Worm (Caenorhabditis elegans) whole organism, L2 larva: ENCODE results near the gene ints-2.
"Not testable (repeated sequence)": the region's sequence is repeated elsewhere in the genome, so short reads cannot be mapped to it uniquely, and the experiment has no call there.

Source experiments
- C34F6.9 ChIP-seq: fragments of 150-350 bp; optimal IDR thresholded peaks from 2 replicates; lab custom pipeline; 2014; ENCODE audit warnings: missing biosample characterization, missing genetic modification characterization
- F13H6.1 ChIP-seq: sonication (generic microtip); optimal IDR thresholded peaks from 2 replicates; lab custom pipeline; 2016; ENCODE audit warnings: missing genetic modification characterization, missing compliant biosample characterization
- R02D3.7 ChIP-seq: fragments of 150-350 bp; optimal IDR thresholded peaks from 2 replicates; lab custom pipeline; 2014; ENCODE audit warnings: missing biosample characterization, missing genetic modification characterization
- Y55F3AM.14 ChIP-seq: fragments of 200-800 bp; sonication (Bioruptor generic); optimal IDR thresholded peaks from 2 replicates; lab custom pipeline; 2018; ENCODE audit warnings: mild to moderate bottlenecking, missing genetic modification characterization, missing compliant biosample characterization
- ama-1 ChIP-seq: fragments of 150-350 bp; optimal IDR thresholded peaks from 2 replicates; lab custom pipeline; 2018; ENCODE audit warnings: inconsistent platforms
- blmp-1 ChIP-seq: sonication (generic microtip); optimal IDR thresholded peaks from 2 replicates; lab custom pipeline; 2017; ENCODE audit warnings: missing genetic modification characterization, mild to moderate bottlenecking, missing compliant biosample characterization, antibody characterized with exemption, moderate library complexity; ENCODE audit not compliant: insufficient read depth
- ceh-16 ChIP-seq: fragments of 150-350 bp; optimal IDR thresholded peaks from 2 replicates; lab custom pipeline; 2014; ENCODE audit warnings: missing biosample characterization, missing genetic modification characterization
- ceh-82 ChIP-seq: fragments of 150-350 bp; optimal IDR thresholded peaks from 2 replicates; lab custom pipeline; 2014; ENCODE audit warnings: missing biosample characterization, missing genetic modification characterization
- crh-2 ChIP-seq: sonication (generic microtip); optimal IDR thresholded peaks from 2 replicates; lab custom pipeline; 2017; ENCODE audit warnings: missing biosample characterization, missing genetic modification characterization
- dmd-4 ChIP-seq: sonication (generic microtip); optimal IDR thresholded peaks from 2 replicates; lab custom pipeline; 2017; ENCODE audit warnings: missing biosample characterization, missing genetic modification characterization
- egl-27 ChIP-seq: sonication (generic microtip); optimal IDR thresholded peaks from 3 replicates; lab custom pipeline; 2017; ENCODE audit warnings: missing biosample characterization, missing genetic modification reagents, missing genetic modification characterization
- fos-1 ChIP-seq: fragments of 150-350 bp; optimal IDR thresholded peaks from 2 replicates; lab custom pipeline; 2014; ENCODE audit warnings: missing biosample characterization, missing genetic modification characterization
- lin-11 ChIP-seq: fragments of 150-350 bp; sonication (generic microtip); optimal IDR thresholded peaks from 2 replicates; lab custom pipeline; 2014; ENCODE audit warnings: missing biosample characterization, missing genetic modification characterization, inconsistent platforms, mixed read lengths
- lsy-2 ChIP-seq, 2 experiments: fragments of 150-350 bp in 1 of 2; sonication (generic microtip) in 1 of 2; optimal IDR thresholded peaks; 2 replicates each; lab custom pipeline; 2014 to 2017; ENCODE audit warnings: missing biosample characterization in 2 of 2, missing genetic modification characterization in 2 of 2
- mab-5 ChIP-seq: fragments of 150-350 bp; optimal IDR thresholded peaks from 2 replicates; lab custom pipeline; 2014; ENCODE audit warnings: missing biosample characterization, missing genetic modification characterization
- mdl-1 ChIP-seq, 2 experiments: fragments of 150-350 bp in 1 of 2; sonication (generic microtip) in 1 of 2; optimal IDR thresholded peaks; 2 replicates each; lab custom pipeline; 2017; ENCODE audit warnings: missing biosample characterization in 2 of 2, missing genetic modification characterization in 2 of 2
- nhr-10 ChIP-seq: sonication (generic microtip); optimal IDR thresholded peaks from 2 replicates; lab custom pipeline; 2017; ENCODE audit warnings: missing biosample characterization, missing genetic modification characterization
- nhr-129 ChIP-seq: fragments of 150-350 bp; optimal IDR thresholded peaks from 2 replicates; lab custom pipeline; 2014; ENCODE audit warnings: missing biosample characterization, missing genetic modification characterization
- nhr-23 ChIP-seq: fragments of 150-350 bp; optimal IDR thresholded peaks from 2 replicates; lab custom pipeline; 2014; ENCODE audit warnings: missing biosample characterization, missing genetic modification reagents, missing genetic modification characterization
- nhr-237 ChIP-seq: fragments of 150-350 bp; optimal IDR thresholded peaks from 2 replicates; lab custom pipeline; 2014; ENCODE audit warnings: missing biosample characterization, missing genetic modification characterization
- nhr-25 ChIP-seq: fragments of 150-350 bp; sonication (generic microtip); optimal IDR thresholded peaks from 3 replicates; lab custom pipeline; 2014; ENCODE audit warnings: missing biosample characterization, missing genetic modification characterization
- sem-4 ChIP-seq: fragments of 150-350 bp; optimal IDR thresholded peaks from 2 replicates; lab custom pipeline; 2014; ENCODE audit warnings: missing biosample characterization, missing genetic modification reagents, missing genetic modification characterization
- skn-1 ChIP-seq: sonication (generic microtip); optimal IDR thresholded peaks from 2 replicates; lab custom pipeline; 2017; ENCODE audit warnings: missing biosample characterization, missing genetic modification characterization
- sma-3 ChIP-seq: sonication (generic microtip); optimal IDR thresholded peaks from 2 replicates; lab custom pipeline; 2016; ENCODE audit warnings: missing genetic modification reagents, missing genetic modification characterization, missing compliant biosample characterization
- sma-9 ChIP-seq, 2 experiments: fragments of 150-350 bp in 1 of 2; sonication (generic microtip) in 1 of 2; optimal IDR thresholded peaks; 2 replicates each; lab custom pipeline; 2014 to 2016; ENCODE audit warnings: missing genetic modification characterization in 2 of 2, mild to moderate bottlenecking in 1 of 2, missing biosample characterization in 1 of 2, missing compliant biosample characterization in 1 of 2, missing genetic modification reagents in 1 of 2, moderate library complexity in 1 of 2
- snpc-4 ChIP-seq: fragments of 150-350 bp; optimal IDR thresholded peaks from 2 replicates; lab custom pipeline; 2014; ENCODE audit warnings: missing biosample characterization, missing genetic modification characterization
- unc-39 ChIP-seq: fragments of 150-350 bp; optimal IDR thresholded peaks from 2 replicates; lab custom pipeline; 2014; ENCODE audit warnings: missing biosample characterization, missing genetic modification characterization
- unc-55 ChIP-seq: fragments of 150-350 bp; sonication (generic microtip); optimal IDR thresholded peaks from 3 replicates; lab custom pipeline; 2014; ENCODE audit warnings: missing biosample characterization, missing genetic modification reagents, missing genetic modification characterization
- unc-62 ChIP-seq: fragments of 150-350 bp; optimal IDR thresholded peaks from 2 replicates; lab custom pipeline; 2014; ENCODE audit warnings: missing biosample characterization, missing genetic modification reagents, missing genetic modification characterization
- zag-1 ChIP-seq: fragments of 150-350 bp; optimal IDR thresholded peaks from 2 replicates; lab custom pipeline; 2014; ENCODE audit warnings: missing biosample characterization, missing genetic modification characterization
- ztf-11 ChIP-seq: sonication (generic microtip); optimal IDR thresholded peaks from 2 replicates; lab custom pipeline; 2017; ENCODE audit warnings: missing biosample characterization, missing genetic modification characterization

The ints-2 gene

ce11 chrV:14136152-14136551 is 49.3 kb upstream of the ints-2 start (continued):
- TF ChIP-seq mdl-1 (tag; optimal IDR thresholded peaks at IDR 0.05; lab: Kevin White, UChicago) (peak; percentile 28 to 70), unc-55 (GFP tag; lab: Kevin White, UChicago) (peak; percentile 69)

- TF ChIP-seq sma-9 (GFP tag; optimal IDR thresholded peaks at IDR 0.05; lab: Kevin White, UChicago); sma-9 (tag; optimal IDR thresholded peaks at IDR 0.05; lab: Kevin White, UChicago); unc-39 (tag; lab: Kevin White, UChicago); crh-2 (tag; lab: Kevin White, UChicago): not testable (repeated sequence)
These were observed 47.7 kb upstream of the ints-2 start, which contains the start of gene AH10.4 for ce11 chrV:14137766-14138165. TSS of gene AH10.4 (minus strand) at chrV:14137866.

- TF ChIP-seq ceh-16 (no peak), C34F6.9 (tag; lab: Kevin White, UChicago) (peak; percentile 46), zag-1 (no peak), sma-9 (GFP tag; optimal IDR thresholded peaks at IDR 0.05; lab: Kevin White, UChicago) (peak; percentile 11), sma-9 (tag; optimal IDR thresholded peaks at IDR 0.05; lab: Kevin White, UChicago) (no peak), skn-1 (no peak), snpc-4 (tag; lab: Kevin White, UChicago) (no peak), ztf-11 (tag; lab: Kevin White, UChicago) (no peak), blmp-1 (tag; lab: Kevin White, UChicago) (peak; percentile 19), sma-3 (GFP tag; lab: Kevin White, UChicago) (peak; percentile 34), nhr-129 (tag; lab: Kevin White, UChicago) (peak; percentile 53), nhr-25 (peak; percentile 10), fos-1 (tag; lab: Kevin White, UChicago) (peak; percentile 36), egl-27 (tag; lab: Kevin White, UChicago) (no peak), lsy-2 (tag; optimal IDR thresholded peaks at IDR 0.05; lab: Kevin White, UChicago) (peak in 1 of 2 experiments; percentile 16)
- TF ChIP-seq, all 48 proteins: peak for 8
These were observed 46.0 kb upstream of the ints-2 start for ce11 chrV:14139252-14140100.

ce11 chrV:14140733-14141132 is 44.8 kb upstream of the ints-2 start:
- TF ChIP-seq snpc-4 (tag; lab: Kevin White, UChicago) (no peak), lsy-2 (tag; optimal IDR thresholded peaks at IDR 0.05; lab: Kevin White, UChicago) (peak in 1 of 2 experiments; percentile 21), ceh-82 (tag; lab: Kevin White, UChicago) (no peak), sma-9 (GFP tag; optimal IDR thresholded peaks at IDR 0.05; lab: Kevin White, UChicago) (peak; percentile 47), sma-9 (tag; optimal IDR thresholded peaks at IDR 0.05; lab: Kevin White, UChicago) (no peak), sem-4 (tag; lab: Kevin White, UChicago) (peak; percentile 58), nhr-25 (no peak), nhr-23 (no peak), blmp-1 (tag; lab: Kevin White, UChicago) (no peak)

ce11 chrV:14141846-14142245 is 43.6 kb upstream of the ints-2 start:
- no peak for TF ChIP-seq sma-9 (GFP tag; optimal IDR thresholded peaks at IDR 0.05; lab: Kevin White, UChicago)
- TF ChIP-seq sma-9 (tag; optimal IDR thresholded peaks at IDR 0.05; lab: Kevin White, UChicago) = no peak
- TF ChIP-seq nhr-23 = no peak
- TF ChIP-seq nhr-10 = no peak
- TF ChIP-seq F13H6.1 (tag; lab: Kevin White, UChicago) = no peak
- TF ChIP-seq R02D3.7 (tag; lab: Kevin White, UChicago) = no peak
- no peak for TF ChIP-seq ama-1
- no peak for TF ChIP-seq ztf-11 (tag; lab: Kevin White, UChicago)
- no peak for TF ChIP-seq sem-4 (tag; lab: Kevin White, UChicago)
- TF ChIP-seq unc-62 (GFP tag; lab: Kevin White, UChicago) = no peak
- TF ChIP-seq lin-11 (tag; lab: Kevin White, UChicago) = no peak

ce11 chrV:14143634-14144033 is 41.9 kb upstream of the ints-2 start:
- TF ChIP-seq Y55F3AM.14 (GFP tag; lab: Kevin White, UChicago) = peak; percentile 30
- no peak for TF ChIP-seq snpc-4 (tag; lab: Kevin White, UChicago)
- peak; percentile 81 for TF ChIP-seq unc-55 (GFP tag; lab: Kevin White, UChicago)
- peak; percentile 82 for TF ChIP-seq C34F6.9 (tag; lab: Kevin White, UChicago)
- peak; percentile 8 to 67 for TF ChIP-seq lsy-2 (tag; optimal IDR thresholded peaks at IDR 0.05; lab: Kevin White, UChicago)
- no peak for TF ChIP-seq dmd-4 (tag; lab: Kevin White, UChicago)
- peak; percentile 66 for TF ChIP-seq mab-5 (tag; lab: Kevin White, UChicago)
- peak; percentile 40 for TF ChIP-seq F13H6.1 (tag; lab: Kevin White, UChicago)
- peak; percentile 39 for TF ChIP-seq nhr-129 (tag; lab: Kevin White, UChicago)
- peak; percentile 72 for TF ChIP-seq sma-9 (GFP tag; optimal IDR thresholded peaks at IDR 0.05; lab: Kevin White, UChicago)
- TF ChIP-seq sma-9 (tag; optimal IDR thresholded peaks at IDR 0.05; lab: Kevin White, UChicago) = no peak
- no peak for TF ChIP-seq unc-62 (GFP tag; lab: Kevin White, UChicago)
- peak; percentile 20 for TF ChIP-seq nhr-237 (tag; lab: Kevin White, UChicago)
- TF ChIP-seq mdl-1 (tag; optimal IDR thresholded peaks at IDR 0.05; lab: Kevin White, UChicago) = peak in 1 of 2 experiments; percentile 9
- TF ChIP-seq, all 48 proteins: peak for 10
